Worm (Caenorhabditis elegans): ENCODE results near the gene pap-2.

The pap-2 gene

ce11 chrII:9592737-9593136 is 16.5 kb downstream of the pap-2 start, which contains the start of gene parp-2:
Gene parp-2, plus strand, starts transcription at chrII:9593037.
- TF ChIP-seq nhr-77 (tag; optimal IDR thresholded peaks at IDR 0.05) (no peak), nhr-25 (tag; optimal IDR thresholded peaks at IDR 0.05) (no peak), sea-2 (GFP tag; optimal IDR thresholded peaks at IDR 0.05) (no peak), elt-1 (tag; optimal IDR thresholded peaks at IDR 0.05) (no peak), lin-15B (tag; optimal IDR thresholded peaks at IDR 0.05) (no peak), elt-2 (tag; optimal IDR thresholded peaks at IDR 0.05) (no peak), pqm-1 (tag; optimal IDR thresholded peaks at IDR 0.05) (no peak), mml-1 (tag; optimal IDR thresholded peaks at IDR 0.05) (no peak), lsy-12 (tag; optimal IDR thresholded peaks at IDR 0.05) (no peak), pha-4 (tag; optimal IDR thresholded peaks at IDR 0.05) (no peak), lin-39 (tag; optimal IDR thresholded peaks at IDR 0.05) (no peak), jun-1 (tag; optimal IDR thresholded peaks at IDR 0.05) (no peak), tbx-2 (tag; optimal IDR thresholded peaks at IDR 0.05) (no peak), nhr-11 (tag; optimal IDR thresholded peaks at IDR 0.05) (no peak), nhr-28 (tag; optimal IDR thresholded peaks at IDR 0.05) (no peak)

- TF ChIP-seq mdl-1 (tag; optimal IDR thresholded peaks at IDR 0.05), result no peak
- no peak for TF ChIP-seq nhr-77 (tag; optimal IDR thresholded peaks at IDR 0.05)
- no peak for TF ChIP-seq sea-2 (GFP tag; optimal IDR thresholded peaks at IDR 0.05)
- TF ChIP-seq elt-3 (tag; optimal IDR thresholded peaks at IDR 0.05), result no peak
- TF ChIP-seq nhr-25 (tag; optimal IDR thresholded peaks at IDR 0.05), result peak; percentile 74
- TF ChIP-seq lin-15B (tag; optimal IDR thresholded peaks at IDR 0.05), result peak; percentile 76
- no peak for TF ChIP-seq jun-1 (tag; optimal IDR thresholded peaks at IDR 0.05)
- no peak for TF ChIP-seq nhr-12 (tag; optimal IDR thresholded peaks at IDR 0.05)
- no peak for TF ChIP-seq R02D3.7 (tag; optimal IDR thresholded peaks at IDR 0.05)
- no peak for TF ChIP-seq daf-12 (tag; optimal IDR thresholded peaks at IDR 0.05)
- TF ChIP-seq pha-4 (tag; optimal IDR thresholded peaks at IDR 0.05), result peak; percentile 77
- no peak for TF ChIP-seq lin-39 (tag; optimal IDR thresholded peaks at IDR 0.05)
- no peak for TF ChIP-seq aly-2 (tag; optimal IDR thresholded peaks at IDR 0.05)
- TF ChIP-seq nhr-67 (tag; optimal IDR thresholded peaks at IDR 0.05), result no peak
- no peak for TF ChIP-seq nhr-237 (tag; optimal IDR thresholded peaks at IDR 0.05)
- TF ChIP-seq ztf-11 (tag; optimal IDR thresholded peaks at IDR 0.05), result no peak
- TF ChIP-seq ZK546.5 (tag; optimal IDR thresholded peaks at IDR 0.05), result no peak
- TF ChIP-seq unc-62 (GFP tag; optimal IDR thresholded peaks at IDR 0.05), result no peak
- TF ChIP-seq eor-1 (tag; optimal IDR thresholded peaks at IDR 0.05), result peak in 1 of 2 experiments; percentile 69
- peak; percentile 87 for TF ChIP-seq nhr-23 (tag; optimal IDR thresholded peaks at IDR 0.05)
- TF ChIP-seq lsy-12 (tag; optimal IDR thresholded peaks at IDR 0.05), result peak; percentile 72
- no peak for TF ChIP-seq unc-39 (tag; optimal IDR thresholded peaks at IDR 0.05)
- TF ChIP-seq nhr-28 (tag; optimal IDR thresholded peaks at IDR 0.05), result no peak
- TF ChIP-seq fkh-2 (tag; optimal IDR thresholded peaks at IDR 0.05), result no peak
- TF ChIP-seq fos-1 (tag; optimal IDR thresholded peaks at IDR 0.05), result no peak
- no peak for TF ChIP-seq fkh-10 (GFP tag; optimal IDR thresholded peaks at IDR 0.05)
- TF ChIP-seq nhr-43 (tag; optimal IDR thresholded peaks at IDR 0.05; ENCODE audit: poor library complexity, severe bottlenecking), result peak; percentile 92
- TF ChIP-seq mml-1 (tag; optimal IDR thresholded peaks at IDR 0.05), result no peak
- TF ChIP-seq snpc-4 (tag; optimal IDR thresholded peaks at IDR 0.05), result peak; percentile 62
- TF ChIP-seq hmg-11 (tag; optimal IDR thresholded peaks at IDR 0.05), result peak; percentile 35
- peak; percentile 72 for TF ChIP-seq nfya-1 (tag; optimal IDR thresholded peaks at IDR 0.05; ENCODE audit: insufficient read depth)
- TF ChIP-seq elt-1 (tag; optimal IDR thresholded peaks at IDR 0.05), result no peak
- TF ChIP-seq ceh-9 (tag; optimal IDR thresholded peaks at IDR 0.05), result no peak
- no peak for TF ChIP-seq egl-5 (tag; optimal IDR thresholded peaks at IDR 0.05)
- TF ChIP-seq ztf-4 (tag; optimal IDR thresholded peaks at IDR 0.05), result no peak
- no peak for TF ChIP-seq nhr-76 (tag; optimal IDR thresholded peaks at IDR 0.05)
- no peak for TF ChIP-seq skn-1 (tag; optimal IDR thresholded peaks at IDR 0.05)
- TF ChIP-seq pqm-1 (tag; optimal IDR thresholded peaks at IDR 0.05), result peak; percentile 21
- TF ChIP-seq elt-2 (tag; optimal IDR thresholded peaks at IDR 0.05), result peak; percentile 17
- peak; percentile 34 for TF ChIP-seq nhr-11 (tag; optimal IDR thresholded peaks at IDR 0.05)
- no peak for TF ChIP-seq egl-27 (tag; optimal IDR thresholded peaks at IDR 0.05)
- no peak for TF ChIP-seq tbx-2 (tag; optimal IDR thresholded peaks at IDR 0.05)
- no peak for TF ChIP-seq zag-1 (tag; optimal IDR thresholded peaks at IDR 0.05)
- TF ChIP-seq ceh-16 (tag; optimal IDR thresholded peaks at IDR 0.05), result no peak
- TF ChIP-seq ama-1 (optimal IDR thresholded peaks at IDR 0.05), result no peak
- no peak for TF ChIP-seq ceh-82 (tag; optimal IDR thresholded peaks at IDR 0.05)
- peak; percentile 15 for TF ChIP-seq ceh-28 (tag; optimal IDR thresholded peaks at IDR 0.05)
Observed at ce11 chrII:9591071-9591470, 18.1 kb downstream of the pap-2 start, which contains the start of the genes E02H1.1 and tag-124. Gene E02H1.1, minus strand, starts transcription at chrII:9591164. Gene tag-124, plus strand, starts transcription at chrII:9591292.

Measured in whole organism, L3 larva.